Worm (Caenorhabditis elegans) whole organism, L3 larva: ENCODE measurements around the gene nspg-12.

Experiments used
- eor-1 ChIP-seq, 2 experiments: fragments of 150-350 bp; optimal IDR thresholded peaks; 2 replicates each; lab custom pipeline; 2014 to 2018; ENCODE audit warnings: missing biosample characterization in 2 of 2, missing genetic modification characterization in 2 of 2
- lin-15B ChIP-seq: fragments of 150-350 bp; optimal IDR thresholded peaks from 2 replicates; lab custom pipeline; 2014; ENCODE audit warnings: missing biosample characterization, missing genetic modification characterization
- mdl-1 ChIP-seq: fragments of 150-350 bp; optimal IDR thresholded peaks from 2 replicates; lab custom pipeline; 2014; ENCODE audit warnings: missing biosample characterization, missing genetic modification characterization
- nhr-28 ChIP-seq: fragments of 150-350 bp; optimal IDR thresholded peaks from 2 replicates; lab custom pipeline; 2014; ENCODE audit warnings: missing biosample characterization, missing genetic modification characterization
- nhr-43 ChIP-seq: sonication (generic microtip); optimal IDR thresholded peaks from 2 replicates; lab custom pipeline; 2016; ENCODE audit warnings: mild to moderate bottlenecking, missing genetic modification characterization, missing compliant biosample characterization; ENCODE audit not compliant: poor library complexity, severe bottlenecking
- zag-1 ChIP-seq: fragments of 150-350 bp; optimal IDR thresholded peaks from 2 replicates; lab custom pipeline; 2014; ENCODE audit warnings: missing biosample characterization, missing genetic modification characterization
- ztf-11 ChIP-seq: fragments of 150-350 bp; optimal IDR thresholded peaks from 2 replicates; lab custom pipeline; 2014; ENCODE audit warnings: missing biosample characterization, missing genetic modification characterization

DNA sequence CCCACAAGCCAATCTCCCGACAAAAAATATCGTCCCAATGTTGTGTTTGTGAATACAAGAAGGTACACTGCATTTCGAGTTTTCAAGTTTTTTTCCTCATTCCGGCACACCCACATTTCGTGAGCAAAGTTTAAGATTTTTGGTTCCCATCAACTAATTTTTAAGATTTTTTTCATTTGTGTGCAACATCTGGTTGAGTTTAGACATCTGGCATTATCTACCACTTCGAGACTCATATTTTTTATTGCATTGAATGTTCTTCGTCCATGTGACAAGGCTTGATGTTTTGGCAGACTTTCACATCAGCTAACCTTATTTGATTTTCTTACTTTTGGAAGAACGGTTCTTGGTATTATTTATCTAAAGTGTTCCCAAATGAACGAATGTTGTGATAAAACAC lies 3.3 kb downstream of the nspg-12 start:
- TF ChIP-seq eor-1 (tag; optimal IDR thresholded peaks at IDR 0.05; lab: Kevin White, UChicago): no peak
- TF ChIP-seq ztf-11: no peak
- no peak for TF ChIP-seq mdl-1
- TF ChIP-seq zag-1 (tag; lab: Kevin White, UChicago): no peak
- TF ChIP-seq nhr-43: no peak
- no peak for TF ChIP-seq nhr-28 (tag; lab: Kevin White, UChicago)
- no peak for TF ChIP-seq lin-15B (tag; lab: Kevin White, UChicago)
